Worm (Caenorhabditis elegans): ENCODE measurements around the gene Y43F8B.1.

The Y43F8B.1 gene

DNA sequence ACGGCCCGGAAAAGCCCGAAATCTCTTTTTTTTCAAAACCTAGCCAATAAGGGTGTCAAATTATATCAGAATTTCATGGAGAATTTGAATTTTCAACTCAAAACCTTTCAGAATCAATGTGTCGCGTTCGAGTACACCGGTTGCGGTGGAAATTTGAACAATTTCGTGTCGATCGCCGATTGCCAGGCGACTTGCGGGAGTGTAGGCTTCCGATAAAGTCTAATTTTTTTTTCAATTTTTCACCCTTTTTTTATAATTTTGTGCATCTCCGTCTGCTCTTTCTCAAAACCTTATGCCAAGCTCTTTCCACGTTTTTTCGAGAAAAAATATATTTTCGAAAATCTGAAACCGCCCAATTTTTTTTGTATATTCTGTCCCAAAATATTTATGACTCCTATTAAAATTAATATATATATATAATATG lies 26.5 kb downstream of the Y43F8B.1 start (continued):
- TF ChIP-seq nhr-77 (tag; optimal IDR thresholded peaks at IDR 0.05) (no peak), nhr-76 (tag; optimal IDR thresholded peaks at IDR 0.05) (no peak), fkh-2 (tag; optimal IDR thresholded peaks at IDR 0.05) (no peak)

DNA sequence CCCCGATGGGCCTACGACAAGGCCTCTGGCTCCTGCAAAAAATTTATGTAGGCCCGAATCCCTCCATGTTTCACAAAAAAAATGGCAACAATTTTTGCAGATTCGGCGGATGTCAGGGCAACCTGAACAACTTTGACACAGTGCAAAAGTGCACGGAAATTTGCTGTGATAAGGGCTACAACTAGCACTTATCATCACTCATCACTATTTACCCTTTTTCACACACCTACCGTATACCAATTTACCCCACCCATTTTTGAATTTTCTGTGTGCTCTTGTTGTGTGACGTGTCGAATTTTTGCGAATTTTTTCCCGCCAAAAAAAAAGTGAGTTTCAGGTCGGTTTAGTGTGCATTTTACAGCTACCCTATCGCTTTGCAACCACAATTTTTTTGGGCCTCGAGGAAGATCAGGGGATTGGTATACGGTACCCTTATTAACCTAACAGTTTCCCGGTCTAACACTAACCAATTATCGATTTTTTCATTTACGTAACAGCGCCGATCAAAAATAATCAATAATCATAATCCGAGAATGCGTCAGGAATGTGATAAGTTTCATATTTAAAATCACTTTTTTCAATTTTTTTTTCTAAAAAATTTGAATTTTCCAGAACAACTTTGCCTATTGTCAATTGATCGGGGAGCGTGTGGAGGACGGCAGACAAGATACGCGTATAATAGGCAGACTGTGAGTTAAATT lies 27.4 kb downstream of the Y43F8B.1 start:
- no peak for TF ChIP-seq nhr-25 (tag; optimal IDR thresholded peaks at IDR 0.05)
- peak; percentile 29 for TF ChIP-seq elt-2 (tag; optimal IDR thresholded peaks at IDR 0.05)
- no peak for TF ChIP-seq elt-1 (tag; optimal IDR thresholded peaks at IDR 0.05)
- no peak for TF ChIP-seq skn-1 (tag; optimal IDR thresholded peaks at IDR 0.05)
- no peak for TF ChIP-seq jun-1 (tag; optimal IDR thresholded peaks at IDR 0.05)
- TF ChIP-seq ama-1 (optimal IDR thresholded peaks at IDR 0.05): no peak
- TF ChIP-seq pqm-1 (tag; optimal IDR thresholded peaks at IDR 0.05): peak; percentile 4

DNA sequence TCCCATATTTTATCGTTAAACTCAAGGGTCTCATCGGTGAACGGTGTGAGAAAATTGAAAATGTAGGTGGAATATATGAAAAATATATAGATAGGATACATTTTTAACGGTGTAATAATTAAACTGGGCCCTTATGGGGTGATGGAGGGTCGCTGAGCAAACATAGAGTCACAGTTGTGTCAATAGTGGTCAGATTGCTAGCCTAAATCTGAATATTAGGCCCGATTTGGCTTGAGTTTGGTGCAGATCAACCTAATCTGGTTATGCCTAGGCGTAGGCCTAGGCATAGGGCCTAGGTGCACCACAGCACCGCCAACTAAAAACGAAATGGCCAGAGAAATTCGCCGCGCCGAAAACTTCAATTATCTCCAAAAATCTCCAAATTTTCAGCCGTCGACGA lies 32.4 kb downstream of the Y43F8B.1 start, which contains the start of gene phy-4:
TSS of gene phy-4 (minus strand) at position 101 of the 400 bp plus-strand sequence.
- TF ChIP-seq pqm-1 (tag; optimal IDR thresholded peaks at IDR 0.05) (no peak), nhr-25 (tag; optimal IDR thresholded peaks at IDR 0.05) (no peak), fkh-2 (tag; optimal IDR thresholded peaks at IDR 0.05) (no peak), ceh-9 (tag; optimal IDR thresholded peaks at IDR 0.05) (no peak), ceh-28 (tag; optimal IDR thresholded peaks at IDR 0.05) (no peak), hmg-11 (tag; optimal IDR thresholded peaks at IDR 0.05) (no peak), ZK546.5 (tag; optimal IDR thresholded peaks at IDR 0.05) (no peak), ztf-4 (tag; optimal IDR thresholded peaks at IDR 0.05) (no peak), pha-4 (tag; optimal IDR thresholded peaks at IDR 0.05) (no peak), lin-39 (tag; optimal IDR thresholded peaks at IDR 0.05) (no peak), nhr-23 (tag; optimal IDR thresholded peaks at IDR 0.05) (no peak), nhr-12 (tag; optimal IDR thresholded peaks at IDR 0.05) (no peak), mdl-1 (tag; optimal IDR thresholded peaks at IDR 0.05) (no peak), daf-12 (tag; optimal IDR thresholded peaks at IDR 0.05) (no peak), ama-1 (optimal IDR thresholded peaks at IDR 0.05) (no peak), unc-62 (GFP tag; optimal IDR thresholded peaks at IDR 0.05) (no peak), egl-27 (tag; optimal IDR thresholded peaks at IDR 0.05) (no peak), nhr-76 (tag; optimal IDR thresholded peaks at IDR 0.05) (no peak), elt-3 (tag; optimal IDR thresholded peaks at IDR 0.05) (no peak)

DNA sequence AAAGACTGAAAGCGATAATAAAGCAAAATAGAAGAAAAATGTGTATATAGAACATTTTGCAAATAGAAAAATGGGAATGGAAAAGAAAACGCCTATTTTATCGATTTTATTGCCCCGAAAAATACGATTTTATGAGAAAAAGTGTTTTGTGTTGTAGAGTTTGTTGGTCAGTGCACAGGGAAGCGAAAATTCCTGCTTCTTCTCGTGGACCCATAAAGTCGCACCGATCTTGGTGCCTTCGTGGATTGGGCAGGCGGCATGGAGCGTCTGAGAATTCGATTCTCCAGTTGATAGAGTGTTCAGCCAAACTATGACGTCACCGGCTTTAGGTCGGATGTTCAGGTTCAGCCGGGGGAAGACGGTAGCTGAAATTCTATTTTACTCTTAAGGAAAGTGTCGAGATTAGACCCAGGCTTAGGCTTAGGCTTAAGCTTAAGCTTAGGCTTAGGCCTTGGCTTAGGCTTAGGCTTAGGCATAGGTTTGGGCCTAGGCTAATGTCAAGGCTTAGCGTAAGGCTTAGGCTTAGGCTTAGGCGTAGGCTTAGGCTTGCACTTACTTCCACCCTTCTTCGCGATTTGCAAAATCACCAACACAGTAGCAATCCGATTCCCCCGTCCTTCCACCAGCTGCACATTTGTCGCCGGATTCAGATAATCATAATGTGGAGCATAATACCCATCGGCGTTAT lies 33.6 kb downstream of the Y43F8B.1 start, which contains the start of gene Y43F8B.19:
TSS of gene Y43F8B.19 (minus strand) at position 51 of the 688 bp plus-strand sequence.
- TF ChIP-seq egl-27 (tag; optimal IDR thresholded peaks at IDR 0.05) (no peak), nhr-67 (tag; optimal IDR thresholded peaks at IDR 0.05) (no peak), mdl-1 (tag; optimal IDR thresholded peaks at IDR 0.05) (no peak), nhr-237 (tag; optimal IDR thresholded peaks at IDR 0.05) (no peak), fkh-10 (GFP tag; optimal IDR thresholded peaks at IDR 0.05) (no peak), nhr-23 (tag; optimal IDR thresholded peaks at IDR 0.05) (no peak), jun-1 (tag; optimal IDR thresholded peaks at IDR 0.05) (no peak), unc-62 (GFP tag; optimal IDR thresholded peaks at IDR 0.05) (no peak), elt-3 (tag; optimal IDR thresholded peaks at IDR 0.05) (no peak), daf-12 (tag; optimal IDR thresholded peaks at IDR 0.05) (no peak), sea-2 (GFP tag; optimal IDR thresholded peaks at IDR 0.05) (no peak), ztf-11 (tag; optimal IDR thresholded peaks at IDR 0.05) (no peak), ama-1 (optimal IDR thresholded peaks at IDR 0.05) (no peak)

DNA sequence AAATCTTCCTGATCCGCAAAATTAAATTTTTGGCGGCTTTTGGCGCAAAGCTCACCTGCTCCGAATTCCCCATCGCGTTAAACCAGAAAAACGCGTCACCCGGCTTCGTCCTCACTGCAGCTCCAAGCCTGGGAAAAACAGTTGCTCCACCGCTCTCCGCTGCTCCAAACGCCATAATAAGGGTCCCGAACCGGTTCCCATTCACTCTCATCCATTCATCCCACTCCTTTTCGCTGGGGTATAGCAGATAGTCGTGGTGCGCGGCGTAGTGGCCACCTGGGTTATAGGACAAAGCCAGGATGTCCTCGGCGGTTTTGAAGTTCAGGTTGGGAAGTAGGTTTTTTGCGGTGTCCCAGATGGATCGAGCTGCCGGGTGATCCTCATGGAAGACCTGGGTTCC lies 35.1 kb downstream of the Y43F8B.1 start:
- TF ChIP-seq zag-1 (tag; optimal IDR thresholded peaks at IDR 0.05) (no peak), elt-3 (tag; optimal IDR thresholded peaks at IDR 0.05) (no peak), lin-15B (tag; optimal IDR thresholded peaks at IDR 0.05) (no peak), skn-1 (tag; optimal IDR thresholded peaks at IDR 0.05) (no peak), snpc-4 (tag; optimal IDR thresholded peaks at IDR 0.05) (no peak), ZK546.5 (tag; optimal IDR thresholded peaks at IDR 0.05) (no peak), nhr-77 (tag; optimal IDR thresholded peaks at IDR 0.05) (no peak), mml-1 (tag; optimal IDR thresholded peaks at IDR 0.05) (no peak), jun-1 (tag; optimal IDR thresholded peaks at IDR 0.05) (no peak), lsy-12 (tag; optimal IDR thresholded peaks at IDR 0.05) (no peak), nhr-28 (tag; optimal IDR thresholded peaks at IDR 0.05) (no peak), mdl-1 (tag; optimal IDR thresholded peaks at IDR 0.05) (no peak)

Data from whole organism, L3 larva.